Worm (Caenorhabditis elegans): ENCODE results near the gene chil-21.

Gene chil-21

ce11 chrII:9416381-9417276 lies 45.2 kb downstream of the chil-21 start, which contains the start of the genes gss-1 and chch-3 (continued):
- TF ChIP-seq egl-44 (GFP tag; IDR thresholded peaks at IDR 0.05) (no peak), ama-1 (optimal IDR thresholded peaks at IDR 0.05) (no peak), ama-1 (GFP tag; optimal IDR thresholded peaks at IDR 0.05) (no peak), ztf-18 (tag; optimal IDR thresholded peaks at IDR 0.05) (peak; percentile 93), hsf-1 (GFP tag; IDR thresholded peaks at IDR 0.05) (no peak), dpff-1 (tag; optimal IDR thresholded peaks at IDR 0.05) (no peak), attf-3 (GFP tag; conservative IDR thresholded peaks at IDR 0.05) (no peak), snpc-4 (GFP tag; optimal IDR thresholded peaks at IDR 0.05) (no peak), snpc-4 (tag; optimal IDR thresholded peaks at IDR 0.05) (peak in 1 of 4 experiments; percentile 21), ZK185.1 (tag; optimal IDR thresholded peaks at IDR 0.05; ENCODE audit: poor library complexity, severe bottlenecking) (peak; percentile 25), F39B2.1 (GFP tag; IDR thresholded peaks at IDR 0.05) (no peak), mes-4 (tag; optimal IDR thresholded peaks at IDR 0.05) (no peak), aptf-2 (GFP tag; conservative IDR thresholded peaks at IDR 0.05) (no peak), lag-1 (GFP tag; IDR thresholded peaks at IDR 0.05) (no peak), B0035.1 (tag; optimal IDR thresholded peaks at IDR 0.05) (no peak), Y53F4B.3 (GFP tag; IDR thresholded peaks at IDR 0.05) (no peak), aptf-3 (GFP tag; IDR thresholded peaks at IDR 0.05) (no peak), let-526 (GFP tag; IDR thresholded peaks at IDR 0.05) (no peak), ceh-91 (GFP tag; IDR thresholded peaks at IDR 0.05) (no peak), lin-26 (GFP tag; IDR thresholded peaks at IDR 0.05) (no peak), ceh-58 (GFP tag; IDR thresholded peaks at IDR 0.05) (no peak), F57C9.4 (tag; optimal IDR thresholded peaks at IDR 0.05) (no peak), xnd-1 (tag; optimal IDR thresholded peaks at IDR 0.05) (no peak), Y53G8AR.9 (GFP tag; conservative IDR thresholded peaks at IDR 0.05) (no peak), F23B12.7 (tag; optimal IDR thresholded peaks at IDR 0.05; ENCODE audit: insufficient read depth) (no peak), nhr-27 (tag; optimal IDR thresholded peaks at IDR 0.05) (no peak), ceh-27 (GFP tag; optimal IDR thresholded peaks at IDR 0.05) (no peak), lin-54 (GFP tag; optimal IDR thresholded peaks at IDR 0.05) (peak; percentile 49), attf-5 (GFP tag; optimal IDR thresholded peaks at IDR 0.05) (peak; percentile 32), madf-3 (GFP tag; IDR thresholded peaks at IDR 0.05) (no peak), ceh-79 (tag; optimal IDR thresholded peaks at IDR 0.05) (no peak), rpc-1 (optimal IDR thresholded peaks at IDR 0.05) (no peak), rpc-1 (tag; optimal IDR thresholded peaks at IDR 0.05) (no peak), mcd-1 (GFP tag; IDR thresholded peaks at IDR 0.05) (peak; percentile 40; the same call in 1 of the 2 replicates), F55B11.4 (tag; optimal IDR thresholded peaks at IDR 0.05; ENCODE audit: borderline replicate concordance, insufficient read depth) (no peak), lir-1 (GFP tag; conservative IDR thresholded peaks at IDR 0.05) (no peak), Y95B8A.8 (GFP tag; IDR thresholded peaks at IDR 0.05) (no peak), madf-8 (GFP tag; conservative IDR thresholded peaks at IDR 0.05) (no peak), C17E4.6 (GFP tag; IDR thresholded peaks at IDR 0.05) (no peak), F22D6.2 (tag; optimal IDR thresholded peaks at IDR 0.05) (no peak)
